Worm (Caenorhabditis elegans): Measurements from ENCODE around the gene lst-4.

Gene lst-4

ce11 chrIV:14043680-14044079, 26.0 kb downstream of the lst-4 start, which contains the start of gene Y37A1B.7:
TSS of gene Y37A1B.7 (minus strand) at chrIV:14043780.
- TF ChIP-seq drap-1 (GFP tag; optimal IDR thresholded peaks at IDR 0.05) (no peak), ceh-39 (tag; optimal IDR thresholded peaks at IDR 0.05) (no peak), elt-3 (tag; optimal IDR thresholded peaks at IDR 0.05) (no peak), nhr-2 (tag; optimal IDR thresholded peaks at IDR 0.05) (no peak), pha-4 (tag; optimal IDR thresholded peaks at IDR 0.05) (no peak)

- TF ChIP-seq unc-62 (GFP tag; optimal IDR thresholded peaks at IDR 0.05), result no peak
- TF ChIP-seq blmp-1 (tag; optimal IDR thresholded peaks at IDR 0.05), result no peak
- no peak for TF ChIP-seq flh-1 (GFP tag; optimal IDR thresholded peaks at IDR 0.05)
- no peak for TF ChIP-seq nhr-237 (tag; optimal IDR thresholded peaks at IDR 0.05)
- no peak for TF ChIP-seq tbx-8 (GFP tag; optimal IDR thresholded peaks at IDR 0.05)
- no peak for TF ChIP-seq nhr-2 (tag; optimal IDR thresholded peaks at IDR 0.05)
- no peak for TF ChIP-seq cnd-1 (tag; optimal IDR thresholded peaks at IDR 0.05)
- TF ChIP-seq lin-13 (tag; optimal IDR thresholded peaks at IDR 0.05), result no peak
- TF ChIP-seq nhr-28 (tag; optimal IDR thresholded peaks at IDR 0.05), result no peak
- TF ChIP-seq mep-1 (tag; optimal IDR thresholded peaks at IDR 0.05), result no peak
- TF ChIP-seq drap-1 (GFP tag; optimal IDR thresholded peaks at IDR 0.05), result no peak
- TF ChIP-seq ces-1 (GFP tag; optimal IDR thresholded peaks at IDR 0.05), result no peak
- no peak for TF ChIP-seq zip-8 (tag; optimal IDR thresholded peaks at IDR 0.05)
- TF ChIP-seq unc-120 (tag; optimal IDR thresholded peaks at IDR 0.05; ENCODE audit: poor library complexity, severe bottlenecking), result no peak
Measured at ce11 chrIV:14034571-14034954, 35.1 kb downstream of the lst-4 start.

ce11 chrIV:14033752-14034570, 35.7 kb downstream of the lst-4 start:
- TF ChIP-seq tbx-8 (GFP tag; optimal IDR thresholded peaks at IDR 0.05) (peak; percentile 98), mab-5 (tag; optimal IDR thresholded peaks at IDR 0.05) (peak; percentile 47), flh-1 (GFP tag; optimal IDR thresholded peaks at IDR 0.05) (peak; percentile 94), ceh-83 (GFP tag; optimal IDR thresholded peaks at IDR 0.05) (peak; percentile 100), bed-3 (GFP tag; optimal IDR thresholded peaks at IDR 0.05) (peak; percentile 81), mls-2 (tag; optimal IDR thresholded peaks at IDR 0.05) (peak; percentile 99), elt-3 (tag; optimal IDR thresholded peaks at IDR 0.05) (peak; percentile 55), drap-1 (GFP tag; optimal IDR thresholded peaks at IDR 0.05) (peak; percentile 97), unc-62 (GFP tag; optimal IDR thresholded peaks at IDR 0.05) (peak; percentile 62), unc-39 (tag; optimal IDR thresholded peaks at IDR 0.05) (peak; percentile 82), ceh-43 (GFP tag; optimal IDR thresholded peaks at IDR 0.05) (peak; percentile 95), ham-2 (GFP tag; optimal IDR thresholded peaks at IDR 0.05) (peak; percentile 93), cnd-1 (tag; optimal IDR thresholded peaks at IDR 0.05) (peak; percentile 98), mep-1 (tag; optimal IDR thresholded peaks at IDR 0.05) (peak; percentile 84), snpc-4 (tag; optimal IDR thresholded peaks at IDR 0.05) (no peak), elt-1 (tag; optimal IDR thresholded peaks at IDR 0.05; ENCODE audit: borderline replicate concordance, insufficient read depth) (peak; percentile 37), sem-2 (GFP tag; optimal IDR thresholded peaks at IDR 0.05) (peak; percentile 97), ztf-11 (tag; optimal IDR thresholded peaks at IDR 0.05) (peak; percentile 96), lsy-2 (tag; optimal IDR thresholded peaks at IDR 0.05) (peak; percentile 81), ceh-39 (tag; optimal IDR thresholded peaks at IDR 0.05) (peak; percentile 85), nhr-237 (tag; optimal IDR thresholded peaks at IDR 0.05) (peak; percentile 86), unc-120 (tag; optimal IDR thresholded peaks at IDR 0.05; ENCODE audit: poor library complexity, severe bottlenecking) (peak; percentile 98), pha-4 (tag; optimal IDR thresholded peaks at IDR 0.05) (peak; percentile 50), nhr-2 (tag; optimal IDR thresholded peaks at IDR 0.05) (peak; percentile 47), blmp-1 (tag; optimal IDR thresholded peaks at IDR 0.05) (peak; percentile 78), zip-8 (tag; optimal IDR thresholded peaks at IDR 0.05) (no peak), M03D4.4 (tag; optimal IDR thresholded peaks at IDR 0.05) (peak; percentile 98), ces-1 (GFP tag; optimal IDR thresholded peaks at IDR 0.05) (peak; percentile 81), nhr-12 (tag; optimal IDR thresholded peaks at IDR 0.05) (peak; percentile 79), lin-32 (GFP tag; optimal IDR thresholded peaks at IDR 0.05) (peak; percentile 93), lin-13 (tag; optimal IDR thresholded peaks at IDR 0.05) (no peak), sptf-1 (tag; optimal IDR thresholded peaks at IDR 0.05) (peak; percentile 99), nhr-28 (tag; optimal IDR thresholded peaks at IDR 0.05) (peak; percentile 85), hlh-1 (tag; optimal IDR thresholded peaks at IDR 0.05) (peak; percentile 78), nhr-76 (tag; optimal IDR thresholded peaks at IDR 0.05) (no peak)
